In the genomic region with DNA sequence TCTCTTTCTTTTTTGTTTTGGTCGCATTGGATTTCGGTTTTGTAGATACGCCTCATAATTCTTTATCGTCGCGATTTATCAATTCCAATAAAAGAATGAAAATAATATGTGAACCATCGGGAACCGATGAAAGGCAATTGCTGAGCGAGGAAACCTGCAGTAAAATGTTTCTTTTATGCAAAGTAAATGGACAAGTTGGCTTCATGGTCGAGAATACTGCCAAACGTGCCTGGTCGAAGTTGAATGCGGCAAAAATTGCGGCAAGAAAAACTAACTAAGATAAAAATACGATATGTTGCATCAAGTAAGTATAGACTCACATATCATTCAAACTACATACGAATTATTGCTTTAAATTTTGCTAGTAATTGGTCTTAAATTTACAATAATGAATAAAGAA, we compare ENCODE assay signal across 3 fruit fly cellular contexts.
TF ChIP-seq lines count a peak whose summit lies in the region.

CG42692 (plus strand) TSS at position 301 of the 400 bp plus-strand sequence.

- no peak for TF ChIP-seq CTCF in whole organism, embryonic (GFP tag; optimal IDR thresholded peaks at IDR 0.05; lab: Kevin White, UChicago)

TF ChIP-seq in whole organism, adult, 20 proteins besides CTCF, POLR2A, EP300 and RAD21:
- TF ChIP-seq kay (GFP tag; lab: Kevin White, UChicago; ENCODE audit: borderline replicate concordance): peak; percentile 40
- TF ChIP-seq CG11617 (GFP tag; optimal IDR thresholded peaks at IDR 0.05; lab: Kevin White, UChicago): no peak
- TF ChIP-seq CG1620 (GFP tag; optimal IDR thresholded peaks at IDR 0.05; lab: Kevin White, UChicago): no peak
- TF ChIP-seq pad (GFP tag; optimal IDR thresholded peaks at IDR 0.05; lab: Kevin White, UChicago): no peak

TF ChIP-seq in whole organism, embryonic, 481 proteins besides CTCF, POLR2A, EP300 and RAD21:
- TF ChIP-seq Scr (GFP tag; IDR thresholded peaks at IDR 0.05; lab: Robert Waterston, UW; ENCODE audit: partially characterized antibody): no peak
- TF ChIP-seq sens (GFP tag; lab: Kevin White, UChicago): peak; percentile 7
- peak; percentile 10 for TF ChIP-seq Ets65A (GFP tag; lab: Kevin White, UChicago)

TF ChIP-seq in whole organism, prepupa, 60 proteins besides CTCF, POLR2A, EP300 and RAD21:
- no peak for TF ChIP-seq CG31627 (GFP tag; optimal IDR thresholded peaks at IDR 0.05; lab: Kevin White, UChicago)
- peak; percentile 12 for TF ChIP-seq svp (GFP tag; lab: Kevin White, UChicago)
- no peak for TF ChIP-seq CG10631 (GFP tag; optimal IDR thresholded peaks at IDR 0.05; lab: Kevin White, UChicago)
- no peak for TF ChIP-seq CG10669 (GFP tag; optimal IDR thresholded peaks at IDR 0.05; lab: Kevin White, UChicago)
- TF ChIP-seq CG6792 (GFP tag; optimal IDR thresholded peaks at IDR 0.05; lab: Kevin White, UChicago): no peak
